Fruit fly (Drosophila melanogaster): ENCODE data around the gene nuf.

nuf gene

dm6 chr3L:14190625-14191475 is at the start of gene nuf:
Gene nuf (plus strand): TSS chr3L:14190870.
- no peak for TF ChIP-seq spab (GFP tag; optimal IDR thresholded peaks at IDR 0.05)
- peak; percentile 70 for TF ChIP-seq Eip78C (GFP tag)
- TF ChIP-seq dac (GFP tag; optimal IDR thresholded peaks at IDR 0.05) = no peak
- peak; percentile 80 for TF ChIP-seq CG3919 (GFP tag; optimal IDR thresholded peaks at IDR 0.05)
- no peak for TF ChIP-seq achi (GFP tag; optimal IDR thresholded peaks at IDR 0.05)
- peak; percentile 33 for TF ChIP-seq fd85E (GFP tag; optimal IDR thresholded peaks at IDR 0.05)
- no peak for TF ChIP-seq Hr39 (GFP tag; optimal IDR thresholded peaks at IDR 0.05)
- peak; percentile 0 for TF ChIP-seq CG11762 (GFP tag; optimal IDR thresholded peaks at IDR 0.05; ENCODE audit: insufficient read depth)
- peak; percentile 38 for TF ChIP-seq Met (GFP tag; optimal IDR thresholded peaks at IDR 0.05)
- TF ChIP-seq CG9139 (GFP tag; optimal IDR thresholded peaks at IDR 0.05) = peak; percentile 73
- TF ChIP-seq Sox102F (GFP tag; optimal IDR thresholded peaks at IDR 0.05) = peak; percentile 30
- TF ChIP-seq CG1621 (tag; optimal IDR thresholded peaks at IDR 0.05) = no peak
- peak; percentile 22 for TF ChIP-seq CG7368 (GFP tag; optimal IDR thresholded peaks at IDR 0.05)
- no peak for TF ChIP-seq CG8319 (GFP tag; optimal IDR thresholded peaks at IDR 0.05)
- TF ChIP-seq fd59A (GFP tag; optimal IDR thresholded peaks at IDR 0.05) = no peak
- TF ChIP-seq Ets21C (GFP tag; optimal IDR thresholded peaks at IDR 0.05) = no peak
- TF ChIP-seq CG10669 (GFP tag; optimal IDR thresholded peaks at IDR 0.05) = peak; percentile 58
- TF ChIP-seq ss (GFP tag; optimal IDR thresholded peaks at IDR 0.05) = peak in 1 of 2 experiments; percentile 24
- TF ChIP-seq OdsH (GFP tag; optimal IDR thresholded peaks at IDR 0.05) = no peak
- TF ChIP-seq cyc (GFP tag; optimal IDR thresholded peaks at IDR 0.05) = peak; percentile 38
- TF ChIP-seq salr (GFP tag; optimal IDR thresholded peaks at IDR 0.05) = no peak
- peak; percentile 49 for TF ChIP-seq CG6808 (GFP tag; optimal IDR thresholded peaks at IDR 0.05)
- peak; percentile 69; the same call in 2 of the 3 replicates for TF ChIP-seq eg (GFP tag; IDR thresholded peaks at IDR 0.05)
- TF ChIP-seq CG6854 (GFP tag; optimal IDR thresholded peaks at IDR 0.05) = peak; percentile 89
- TF ChIP-seq CG4318 (GFP tag; optimal IDR thresholded peaks at IDR 0.05) = no peak
- peak; percentile 59 for TF ChIP-seq vri (GFP tag; optimal IDR thresholded peaks at IDR 0.05)
- no peak for TF ChIP-seq CG10631 (GFP tag; optimal IDR thresholded peaks at IDR 0.05)
- no peak for TF ChIP-seq Hr4 (GFP tag; optimal IDR thresholded peaks at IDR 0.05)
- peak; percentile 23 for TF ChIP-seq CG3032 (tag; optimal IDR thresholded peaks at IDR 0.05)
- TF ChIP-seq Eip93F (GFP tag; optimal IDR thresholded peaks at IDR 0.05) = peak; percentile 23
- TF ChIP-seq Hr38 (GFP tag; optimal IDR thresholded peaks at IDR 0.05) = no peak
- TF ChIP-seq topi (GFP tag; optimal IDR thresholded peaks at IDR 0.05) = peak; percentile 57
- TF ChIP-seq CG16779 (tag; optimal IDR thresholded peaks at IDR 0.05) = peak; percentile 0
- TF ChIP-seq Blimp-1 (GFP tag; optimal IDR thresholded peaks at IDR 0.05) = no peak
- no peak for TF ChIP-seq CG6792 (GFP tag; optimal IDR thresholded peaks at IDR 0.05)
- TF ChIP-seq CG8632 (GFP tag; optimal IDR thresholded peaks at IDR 0.05) = no peak
- no peak for TF ChIP-seq Lpt (GFP tag; optimal IDR thresholded peaks at IDR 0.05)
- TF ChIP-seq CG11902 (GFP tag; optimal IDR thresholded peaks at IDR 0.05) = no peak
- no peak for TF ChIP-seq fkh (GFP tag; optimal IDR thresholded peaks at IDR 0.05)
- TF ChIP-seq CG31627 (GFP tag; optimal IDR thresholded peaks at IDR 0.05) = no peak
- no peak for TF ChIP-seq CG34406 (GFP tag; optimal IDR thresholded peaks at IDR 0.05)
- TF ChIP-seq Gug (GFP tag; IDR thresholded peaks at IDR 0.05) = no peak
- TF ChIP-seq net (GFP tag; optimal IDR thresholded peaks at IDR 0.05) = no peak
- no peak for TF ChIP-seq pdm3 (GFP tag; optimal IDR thresholded peaks at IDR 0.05)
- TF ChIP-seq CG8119 (GFP tag; IDR thresholded peaks at IDR 0.05) = peak; percentile 39; the same call in 1 of the 3 replicates
- TF ChIP-seq Eip75B (GFP tag; optimal IDR thresholded peaks at IDR 0.05) = peak; percentile 21
- TF ChIP-seq CG15336 (GFP tag; IDR thresholded peaks at IDR 0.05) = no peak
- TF ChIP-seq CG6276 (GFP tag; optimal IDR thresholded peaks at IDR 0.05) = peak; percentile 37
- peak; percentile 44 for TF ChIP-seq esn (GFP tag; optimal IDR thresholded peaks at IDR 0.05)
- TF ChIP-seq lz (GFP tag; optimal IDR thresholded peaks at IDR 0.05) = peak; percentile 12

Measured in whole organism, prepupa.